Worm (Caenorhabditis elegans): ENCODE data around the gene Y47D3B.12.

The Y47D3B.12 gene

ce11 chrIII:11444796-11445386 is 42.1 kb downstream of the Y47D3B.12 start (continued):
- TF ChIP-seq egl-27 (tag; optimal IDR thresholded peaks at IDR 0.05), result no peak
- TF ChIP-seq saeg-2 (GFP tag; IDR thresholded peaks at IDR 0.05), result no peak
- TF ChIP-seq php-3 (GFP tag; IDR thresholded peaks at IDR 0.05), result no peak
- no peak for TF ChIP-seq zfp-3 (GFP tag; conservative IDR thresholded peaks at IDR 0.05)
- no peak for TF ChIP-seq mxl-2 (GFP tag; conservative IDR thresholded peaks at IDR 0.05)
- no peak for TF ChIP-seq lin-1 (GFP tag; IDR thresholded peaks at IDR 0.05)
- TF ChIP-seq lim-7 (GFP tag; IDR thresholded peaks at IDR 0.05), result no peak
- TF ChIP-seq daf-16 (GFP tag; optimal IDR thresholded peaks at IDR 0.05), result peak in 1 of 2 experiments; percentile 4
- TF ChIP-seq daf-16 (tag; optimal IDR thresholded peaks at IDR 0.05), result peak; percentile 94
- no peak for TF ChIP-seq F26F4.8 (GFP tag; conservative IDR thresholded peaks at IDR 0.05)
- TF ChIP-seq daf-19 (GFP tag; conservative IDR thresholded peaks at IDR 0.05), result no peak
- TF ChIP-seq nhr-28 (tag; optimal IDR thresholded peaks at IDR 0.05), result peak; percentile 98
- no peak for TF ChIP-seq gei-8 (GFP tag; optimal IDR thresholded peaks at IDR 0.05)
- no peak for TF ChIP-seq arid-1 (GFP tag; conservative IDR thresholded peaks at IDR 0.05)
- peak; percentile 41 for TF ChIP-seq nhr-6 (tag; optimal IDR thresholded peaks at IDR 0.05)
- TF ChIP-seq lin-13 (GFP tag; optimal IDR thresholded peaks at IDR 0.05), result no peak
- no peak for TF ChIP-seq zfp-2 (tag; optimal IDR thresholded peaks at IDR 0.05)
- peak; percentile 83 for TF ChIP-seq hlh-30 (tag; optimal IDR thresholded peaks at IDR 0.05; ENCODE audit: insufficient read depth)
- TF ChIP-seq ztf-7 (tag; optimal IDR thresholded peaks at IDR 0.05), result no peak
- TF ChIP-seq nhr-42 (GFP tag; IDR thresholded peaks at IDR 0.05), result no peak
- no peak for TF ChIP-seq jun-1 (tag; optimal IDR thresholded peaks at IDR 0.05)
- no peak for TF ChIP-seq tra-1 (GFP tag; IDR thresholded peaks at IDR 0.05)
- TF ChIP-seq nhr-11 (tag; optimal IDR thresholded peaks at IDR 0.05), result peak; percentile 12
- TF ChIP-seq ZK337.2 (GFP tag; IDR thresholded peaks at IDR 0.05), result no peak

DNA sequence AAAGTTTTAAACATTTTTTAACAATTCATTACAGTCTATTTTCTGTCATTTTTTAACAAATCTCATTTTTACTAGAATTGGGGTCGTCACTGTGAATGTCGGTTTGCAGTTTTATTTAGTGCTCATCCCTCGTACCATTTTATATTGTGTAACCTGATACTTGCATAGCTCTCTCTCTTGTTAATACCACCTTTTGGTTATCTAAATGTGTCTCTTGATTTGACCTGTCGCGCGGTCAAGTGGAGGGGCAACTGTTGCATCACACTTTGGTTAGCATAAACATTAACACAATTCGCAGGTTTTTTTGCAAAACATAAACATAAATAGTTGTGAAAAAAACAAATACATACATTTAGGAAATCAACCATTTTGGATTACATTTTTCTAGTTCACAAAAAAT is 44.0 kb downstream of the Y47D3B.12 start:
- TF ChIP-seq lin-38 (GFP tag; IDR thresholded peaks at IDR 0.05) (no peak), hif-1 (tag; optimal IDR thresholded peaks at IDR 0.05) (no peak), mxl-3 (GFP tag; optimal IDR thresholded peaks at IDR 0.05) (no peak), snpc-1.2 (GFP tag; IDR thresholded peaks at IDR 0.05) (no peak)

DNA sequence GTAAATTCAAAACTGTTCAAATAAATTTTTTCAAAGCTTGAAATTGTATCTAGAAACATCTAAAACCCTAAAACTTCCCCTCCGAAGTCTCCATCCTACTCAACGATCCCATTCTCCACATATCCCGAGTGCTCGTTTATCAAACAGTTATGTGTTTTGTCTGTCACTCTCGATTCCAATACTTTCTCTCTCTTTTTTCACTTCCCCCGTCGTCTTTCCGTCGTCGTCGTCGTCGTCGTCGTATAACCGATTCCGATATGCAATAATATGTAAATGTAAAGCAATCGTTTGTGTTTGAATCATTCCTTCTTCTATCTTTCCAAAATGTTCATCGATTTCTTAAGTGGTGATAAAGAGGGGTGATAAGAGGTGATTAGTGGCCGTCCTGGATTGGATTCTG is 45.5 kb downstream of the Y47D3B.12 start:
- no peak for TF ChIP-seq spr-1 (tag; optimal IDR thresholded peaks at IDR 0.05)
- TF ChIP-seq D1046.2 (GFP tag; IDR thresholded peaks at IDR 0.05), result no peak
- no peak for TF ChIP-seq Y105C5A.15 (GFP tag; IDR thresholded peaks at IDR 0.05)
- no peak for TF ChIP-seq rbr-2 (tag; optimal IDR thresholded peaks at IDR 0.05)
- no peak for TF ChIP-seq nhr-76 (tag; optimal IDR thresholded peaks at IDR 0.05)
- TF ChIP-seq dmd-9 (GFP tag; IDR thresholded peaks at IDR 0.05), result no peak
- TF ChIP-seq Y75B8A.6 (GFP tag; IDR thresholded peaks at IDR 0.05), result no peak
- TF ChIP-seq unc-62 (GFP tag; optimal IDR thresholded peaks at IDR 0.05 in 1 of 2), result no peak
- TF ChIP-seq unc-62 (tag; optimal IDR thresholded peaks at IDR 0.05), result no peak
- no peak for TF ChIP-seq snpc-4 (tag; optimal IDR thresholded peaks at IDR 0.05)
- TF ChIP-seq nhr-48 (tag; optimal IDR thresholded peaks at IDR 0.05), result no peak
- no peak for TF ChIP-seq nhr-6 (tag; optimal IDR thresholded peaks at IDR 0.05)
- TF ChIP-seq lin-38 (GFP tag; IDR thresholded peaks at IDR 0.05), result no peak

Measured in whole organism, L4 larva.